Worm (Caenorhabditis elegans): ENCODE data around the gene F26C11.4.
A peak's percentile ranks its signal among the peaks of the same experiment; 100 is the strongest.

DNA sequence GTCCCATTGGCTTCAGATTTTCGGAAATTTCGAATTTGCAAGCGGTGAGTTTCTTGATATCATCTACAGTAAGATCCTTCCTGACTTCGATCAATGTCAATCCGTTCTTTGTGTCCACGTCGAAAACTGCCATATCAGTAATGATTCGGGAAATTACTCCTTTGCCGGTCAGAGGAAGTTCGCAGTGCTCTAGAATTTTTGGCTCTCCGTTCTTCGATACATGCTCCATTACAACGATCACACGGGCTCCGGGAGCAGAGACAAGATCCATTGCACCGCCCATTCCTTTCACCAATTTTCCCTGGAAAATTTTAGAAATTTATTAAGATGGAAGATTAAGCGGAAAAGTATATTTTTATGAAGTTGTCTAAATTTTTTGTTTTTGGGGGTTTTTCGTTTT lies 18.5 kb upstream of the F26C11.4 start:
- TF ChIP-seq nhr-6 (tag; optimal IDR thresholded peaks at IDR 0.05): no peak
- no peak for TF ChIP-seq nhr-28 (tag; optimal IDR thresholded peaks at IDR 0.05)
- 0 out of 2 replicates have a peak, but pooled peaks have one; percentile 15 for TF ChIP-seq ZK337.2 (GFP tag; IDR thresholded peaks at IDR 0.05)
- TF ChIP-seq ZK546.5 (tag; optimal IDR thresholded peaks at IDR 0.05): no peak
- TF ChIP-seq nhr-237 (tag; optimal IDR thresholded peaks at IDR 0.05): no peak
- TF ChIP-seq T20F7.1 (GFP tag; optimal IDR thresholded peaks at IDR 0.05): no peak
- TF ChIP-seq fkh-10 (GFP tag; optimal IDR thresholded peaks at IDR 0.05): no peak
- TF ChIP-seq madf-5 (GFP tag; IDR thresholded peaks at IDR 0.05): 0 out of 4 replicates have a peak, but pooled peaks of 1 of the 2 experiments have one; percentile 36
- TF ChIP-seq lir-3 (tag; optimal IDR thresholded peaks at IDR 0.05): no peak
